Worm (Caenorhabditis elegans): ENCODE data around the gene sap-49.

- no peak for TF ChIP-seq aly-2 (tag; optimal IDR thresholded peaks at IDR 0.05)
- TF ChIP-seq pqm-1 (tag; optimal IDR thresholded peaks at IDR 0.05) = no peak
- no peak for TF ChIP-seq sea-2 (GFP tag; optimal IDR thresholded peaks at IDR 0.05)
- TF ChIP-seq ztf-11 (tag; optimal IDR thresholded peaks at IDR 0.05) = no peak
- no peak for TF ChIP-seq ceh-16 (tag; optimal IDR thresholded peaks at IDR 0.05)
- TF ChIP-seq zag-1 (tag; optimal IDR thresholded peaks at IDR 0.05) = no peak
- no peak for TF ChIP-seq unc-62 (GFP tag; optimal IDR thresholded peaks at IDR 0.05)
- no peak for TF ChIP-seq elt-1 (tag; optimal IDR thresholded peaks at IDR 0.05)
- TF ChIP-seq egl-27 (tag; optimal IDR thresholded peaks at IDR 0.05) = no peak
- TF ChIP-seq elt-2 (tag; optimal IDR thresholded peaks at IDR 0.05) = no peak
- no peak for TF ChIP-seq nhr-237 (tag; optimal IDR thresholded peaks at IDR 0.05)
- TF ChIP-seq nhr-28 (tag; optimal IDR thresholded peaks at IDR 0.05) = no peak
Observed at ce11 chrII:8028730-8029129, 6.8 kb downstream of the sap-49 start.

Data from whole organism, L3 larva.